Fruit fly (Drosophila melanogaster): ENCODE measurements around the gene Cpr64Ac.

The Cpr64Ac gene

dm6 chr3L:4242428-4242827 lies 29.7 kb upstream of the Cpr64Ac start, which contains the start of gene pav (continued):
- peak; percentile 72 for TF ChIP-seq HmgZ (tag; optimal IDR thresholded peaks at IDR 0.05)
- peak in 1 of 2 experiments; percentile 0 for TF ChIP-seq crp (GFP tag; optimal IDR thresholded peaks at IDR 0.05)
- peak; percentile 32; the same call in 1 of the 3 replicates for TF ChIP-seq H15 (GFP tag; IDR thresholded peaks at IDR 0.05)
- TF ChIP-seq CG10654 (GFP tag; optimal IDR thresholded peaks at IDR 0.05) = no peak
- peak; percentile 63; the same call in 1 of the 2 replicates for TF ChIP-seq MBD-R2 (GFP tag; IDR thresholded peaks at IDR 0.05)
- no peak for TF ChIP-seq inv (GFP tag; IDR thresholded peaks at IDR 0.05; ENCODE audit: partially characterized antibody)
- TF ChIP-seq so (GFP tag; IDR thresholded peaks at IDR 0.05) = peak; percentile 47; the same call in 1 of the 3 replicates
- TF ChIP-seq E2f1 (GFP tag; IDR thresholded peaks at IDR 0.05) = peak; percentile 37; the same call in 1 of the 2 replicates
- no peak for TF ChIP-seq H2.0 (GFP tag; IDR thresholded peaks at IDR 0.05)
- no peak for TF ChIP-seq hkb (optimal IDR thresholded peaks at IDR 0.05)
- TF ChIP-seq hkb (GFP tag; IDR thresholded peaks at IDR 0.05) = peak; percentile 65
- TF ChIP-seq CG42726 (GFP tag; IDR thresholded peaks at IDR 0.05; ENCODE audit: partially characterized antibody) = no peak
- peak; percentile 40 for TF ChIP-seq Xbp1 (GFP tag; optimal IDR thresholded peaks at IDR 0.05)
- TF ChIP-seq onecut (GFP tag; IDR thresholded peaks at IDR 0.05) = peak; percentile 24; the same call in 1 of the 2 replicates
- TF ChIP-seq HLH4C (GFP tag; IDR thresholded peaks at IDR 0.05; ENCODE audit: partially characterized antibody) = no peak
- TF ChIP-seq grau (tag; optimal IDR thresholded peaks at IDR 0.05) = peak; percentile 65
- TF ChIP-seq Dbx (GFP tag; IDR thresholded peaks at IDR 0.05) = peak; percentile 35; the same call in 1 of the 3 replicates
- TF ChIP-seq CG4617 (GFP tag; optimal IDR thresholded peaks at IDR 0.05; ENCODE audit: borderline replicate concordance) = peak; percentile 31
- no peak for TF ChIP-seq CG9609 (GFP tag; optimal IDR thresholded peaks at IDR 0.05)
- peak; percentile 63; the same call in 1 of the 2 replicates for TF ChIP-seq CG3847 (GFP tag; IDR thresholded peaks at IDR 0.05)
- peak; percentile 64 for TF ChIP-seq phol (tag; optimal IDR thresholded peaks at IDR 0.05)
- TF ChIP-seq nmo (GFP tag; optimal IDR thresholded peaks at IDR 0.05) = peak; percentile 60
- peak; percentile 35 for TF ChIP-seq Dek (tag; optimal IDR thresholded peaks at IDR 0.05)
- TF ChIP-seq BEAF-32 (GFP tag; optimal IDR thresholded peaks at IDR 0.05) = peak; percentile 47
- TF ChIP-seq CG10979 (tag; optimal IDR thresholded peaks at IDR 0.05) = peak; percentile 41
- TF ChIP-seq CG2712 (tag; optimal IDR thresholded peaks at IDR 0.05) = peak; percentile 71
- no peak for TF ChIP-seq CG2202 (tag; optimal IDR thresholded peaks at IDR 0.05)
- no peak for TF ChIP-seq CG17802 (tag; optimal IDR thresholded peaks at IDR 0.05)
- TF ChIP-seq Ets97D (GFP tag; optimal IDR thresholded peaks at IDR 0.05) = peak; percentile 42
- 0 out of 2 replicates have a peak, but pooled peaks have one; percentile 19 for TF ChIP-seq Adf1 (GFP tag; IDR thresholded peaks at IDR 0.05)
- peak; percentile 5 for TF ChIP-seq CG3995 (GFP tag; optimal IDR thresholded peaks at IDR 0.05)
- peak; percentile 29; the same call in 1 of the 2 replicates for TF ChIP-seq cas (GFP tag; IDR thresholded peaks at IDR 0.05)
- peak; percentile 46 for TF ChIP-seq MESR4 (GFP tag; optimal IDR thresholded peaks at IDR 0.05)
- 0 out of 2 replicates have a peak, but pooled peaks have one; percentile 18 for TF ChIP-seq CG1024 (GFP tag; IDR thresholded peaks at IDR 0.05)
- TF ChIP-seq pho (GFP tag; optimal IDR thresholded peaks at IDR 0.05) = no peak
- TF ChIP-seq Stat92E (GFP tag; optimal IDR thresholded peaks at IDR 0.05) = peak in 1 of 3 experiments; percentile 42
- TF ChIP-seq dm (GFP tag; optimal IDR thresholded peaks at IDR 0.05) = peak; percentile 51
- peak; percentile 41 for TF ChIP-seq CG2120 (GFP tag; optimal IDR thresholded peaks at IDR 0.05)
- TF ChIP-seq Ada2b (GFP tag; IDR thresholded peaks at IDR 0.05) = peak; percentile 56
- TF ChIP-seq CG12104 (GFP tag; optimal IDR thresholded peaks at IDR 0.05) = peak; percentile 18
- peak; percentile 28 for TF ChIP-seq tin (GFP tag; optimal IDR thresholded peaks at IDR 0.05)
- TF ChIP-seq lmd (GFP tag; IDR thresholded peaks at IDR 0.05) = peak; percentile 58
- TF ChIP-seq CG6689 (GFP tag; IDR thresholded peaks at IDR 0.05) = peak; percentile 4; the same call in 1 of the 2 replicates
- peak; percentile 50 for TF ChIP-seq CG9817 (tag; optimal IDR thresholded peaks at IDR 0.05)
- peak in 1 of 2 experiments; percentile 55 for TF ChIP-seq dpn (GFP tag; optimal IDR thresholded peaks at IDR 0.05)
- no peak for TF ChIP-seq Oaz (GFP tag; IDR thresholded peaks at IDR 0.05)
- peak; percentile 6 for TF ChIP-seq CG12299 (tag; optimal IDR thresholded peaks at IDR 0.05)
- TF ChIP-seq pzg (GFP tag; optimal IDR thresholded peaks at IDR 0.05) = peak; percentile 77
- TF ChIP-seq Myb (GFP tag; optimal IDR thresholded peaks at IDR 0.05) = peak; percentile 39
- TF ChIP-seq tgo (GFP tag; IDR thresholded peaks at IDR 0.05) = peak; percentile 30; the same call in 1 of the 3 replicates

All from whole organism, embryonic.